Worm (Caenorhabditis elegans): ENCODE data around the gene fbxa-148.
"Not testable (repeated sequence)": the region's sequence is repeated elsewhere in the genome, so short reads cannot be mapped to it uniquely, and the experiment has no call there.

Gene fbxa-148

ce11 chrV:16938731-16939130 lies at the start of gene fbxa-148:
Gene fbxa-148, plus strand, starts transcription at chrV:16939031.
- TF ChIP-seq scrt-1 (GFP tag; IDR thresholded peaks at IDR 0.05); hnd-1 (tag; optimal IDR thresholded peaks at IDR 0.05); ceh-36 (tag; optimal IDR thresholded peaks at IDR 0.05): not testable (repeated sequence)

- TF ChIP-seq ceh-36 (tag; optimal IDR thresholded peaks at IDR 0.05) (no peak), ama-1 (optimal IDR thresholded peaks at IDR 0.05) (no peak), pes-1 (GFP tag; IDR thresholded peaks at IDR 0.05) (no peak), flt-1 (GFP tag; IDR thresholded peaks at IDR 0.05) (no peak), tbx-37 (GFP tag; conservative IDR thresholded peaks at IDR 0.05) (no peak), aly-1 (tag; optimal IDR thresholded peaks at IDR 0.05) (no peak)
Measured at ce11 chrV:16893440-16893839, 45.4 kb upstream of the fbxa-148 start, which contains the start of gene F09C6.15. Gene F09C6.15, plus strand, starts transcription at chrV:16893740.

DNA sequence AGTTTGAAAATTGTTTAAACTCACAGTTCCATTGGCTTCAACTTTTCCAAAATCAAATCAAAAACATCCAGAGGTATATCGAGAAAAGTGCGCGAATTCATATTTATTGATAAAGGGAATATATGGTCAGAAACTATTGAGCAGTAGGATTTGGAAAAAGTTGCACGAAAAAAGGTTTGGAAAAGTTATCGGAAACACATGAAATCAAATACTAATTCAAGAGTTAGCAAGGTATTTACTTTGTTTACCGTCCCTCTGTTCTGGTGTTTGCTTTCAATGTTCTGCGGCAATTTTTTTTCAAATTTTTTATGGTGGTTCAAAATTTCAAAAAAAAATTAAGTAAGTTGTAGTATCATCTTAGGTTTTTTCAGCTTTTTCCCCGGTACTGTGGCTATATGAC lies 39.5 kb upstream of the fbxa-148 start, which contains the start of gene fbxa-45:
Gene fbxa-45, minus strand, starts transcription at position 101 of the 400 bp plus-strand sequence.
- TF ChIP-seq ets-7 (tag; optimal IDR thresholded peaks at IDR 0.05): no peak
- TF ChIP-seq tbx-37 (GFP tag; conservative IDR thresholded peaks at IDR 0.05): no peak
- TF ChIP-seq sea-1 (GFP tag; conservative IDR thresholded peaks at IDR 0.05): no peak
- no peak for TF ChIP-seq aly-1 (tag; optimal IDR thresholded peaks at IDR 0.05)
- TF ChIP-seq flt-1 (GFP tag; IDR thresholded peaks at IDR 0.05): no peak
- TF ChIP-seq F13C5.2 (tag; optimal IDR thresholded peaks at IDR 0.05): no peak
- no peak for TF ChIP-seq ceh-36 (tag; optimal IDR thresholded peaks at IDR 0.05)
- no peak for TF ChIP-seq scrt-1 (GFP tag; IDR thresholded peaks at IDR 0.05)
- no peak for TF ChIP-seq tbx-11 (GFP tag; IDR thresholded peaks at IDR 0.05)
- TF ChIP-seq B0310.2 (tag; optimal IDR thresholded peaks at IDR 0.05): no peak
- TF ChIP-seq tra-4 (tag; optimal IDR thresholded peaks at IDR 0.05): no peak
- no peak for TF ChIP-seq hmbx-1 (tag; optimal IDR thresholded peaks at IDR 0.05)
- no peak for TF ChIP-seq hnd-1 (tag; optimal IDR thresholded peaks at IDR 0.05)
- no peak for TF ChIP-seq pes-1 (GFP tag; IDR thresholded peaks at IDR 0.05)
- TF ChIP-seq hmg-4 (GFP tag; optimal IDR thresholded peaks at IDR 0.05): no peak
- no peak for TF ChIP-seq ceh-13 (GFP tag; optimal IDR thresholded peaks at IDR 0.05)
- TF ChIP-seq ama-1 (optimal IDR thresholded peaks at IDR 0.05): no peak

ce11 chrV:16902726-16903125 lies 36.1 kb upstream of the fbxa-148 start, which contains the start of gene srd-68:
Gene srd-68, minus strand, starts transcription at chrV:16902826.
- TF ChIP-seq hmbx-1 (tag; optimal IDR thresholded peaks at IDR 0.05) (no peak), sea-1 (GFP tag; conservative IDR thresholded peaks at IDR 0.05) (no peak), flt-1 (GFP tag; IDR thresholded peaks at IDR 0.05) (no peak), hmg-4 (GFP tag; optimal IDR thresholded peaks at IDR 0.05) (no peak), tra-4 (tag; optimal IDR thresholded peaks at IDR 0.05) (no peak), scrt-1 (GFP tag; IDR thresholded peaks at IDR 0.05) (no peak), B0310.2 (tag; optimal IDR thresholded peaks at IDR 0.05) (no peak), ets-7 (tag; optimal IDR thresholded peaks at IDR 0.05) (no peak), F13C5.2 (tag; optimal IDR thresholded peaks at IDR 0.05) (no peak), ceh-13 (GFP tag; optimal IDR thresholded peaks at IDR 0.05) (no peak), pes-1 (GFP tag; IDR thresholded peaks at IDR 0.05) (no peak), hnd-1 (tag; optimal IDR thresholded peaks at IDR 0.05) (no peak), ama-1 (optimal IDR thresholded peaks at IDR 0.05) (no peak), aly-1 (tag; optimal IDR thresholded peaks at IDR 0.05) (no peak)

DNA sequence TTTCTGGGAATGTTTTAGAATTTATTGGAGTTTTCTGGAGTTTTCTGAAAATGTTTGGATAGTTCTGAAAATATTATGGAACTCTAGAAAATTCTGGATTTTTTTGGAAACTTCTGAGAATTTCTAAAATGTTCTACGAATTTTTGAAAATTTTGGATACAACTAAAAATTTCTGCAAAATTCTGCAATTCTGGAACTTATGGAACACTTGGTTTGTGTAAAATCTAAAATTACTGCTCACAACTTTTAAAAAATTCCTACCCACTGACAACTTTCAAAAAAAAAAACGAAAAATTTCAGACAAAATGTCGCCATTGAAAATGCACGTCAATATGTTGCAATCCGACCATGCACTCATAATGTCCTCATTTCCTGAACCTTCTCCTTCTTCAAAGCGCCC lies 34.2 kb upstream of the fbxa-148 start, which contains the start of gene nhr-262:
Gene nhr-262, plus strand, starts transcription at position 301 of the 400 bp plus-strand sequence.
- TF ChIP-seq ceh-13 (GFP tag; optimal IDR thresholded peaks at IDR 0.05) (no peak), aly-1 (tag; optimal IDR thresholded peaks at IDR 0.05) (no peak), ama-1 (optimal IDR thresholded peaks at IDR 0.05) (no peak), ceh-36 (tag; optimal IDR thresholded peaks at IDR 0.05) (no peak), pes-1 (GFP tag; IDR thresholded peaks at IDR 0.05) (no peak)

- TF ChIP-seq ceh-13 (GFP tag; optimal IDR thresholded peaks at IDR 0.05): no peak
Measured at ce11 chrV:16909871-16910270, 29.0 kb upstream of the fbxa-148 start, which contains the start of gene F09C6.16. Gene F09C6.16, minus strand, starts transcription at chrV:16909971.

- no peak for TF ChIP-seq ets-7 (tag; optimal IDR thresholded peaks at IDR 0.05)
- no peak for TF ChIP-seq aly-1 (tag; optimal IDR thresholded peaks at IDR 0.05)
- TF ChIP-seq hnd-1 (tag; optimal IDR thresholded peaks at IDR 0.05): no peak
- no peak for TF ChIP-seq sea-1 (GFP tag; conservative IDR thresholded peaks at IDR 0.05)
- no peak for TF ChIP-seq ceh-13 (GFP tag; optimal IDR thresholded peaks at IDR 0.05)
- no peak for TF ChIP-seq B0310.2 (tag; optimal IDR thresholded peaks at IDR 0.05)
- no peak for TF ChIP-seq tbx-37 (GFP tag; conservative IDR thresholded peaks at IDR 0.05)
- no peak for TF ChIP-seq F13C5.2 (tag; optimal IDR thresholded peaks at IDR 0.05)
- TF ChIP-seq tra-4 (tag; optimal IDR thresholded peaks at IDR 0.05): no peak
- no peak for TF ChIP-seq hmg-4 (GFP tag; optimal IDR thresholded peaks at IDR 0.05)
- no peak for TF ChIP-seq flt-1 (GFP tag; IDR thresholded peaks at IDR 0.05)
- TF ChIP-seq ama-1 (optimal IDR thresholded peaks at IDR 0.05): no peak
- TF ChIP-seq hmbx-1 (tag; optimal IDR thresholded peaks at IDR 0.05): no peak
Measured at ce11 chrV:16910864-16911263, 28.0 kb upstream of the fbxa-148 start.

DNA sequence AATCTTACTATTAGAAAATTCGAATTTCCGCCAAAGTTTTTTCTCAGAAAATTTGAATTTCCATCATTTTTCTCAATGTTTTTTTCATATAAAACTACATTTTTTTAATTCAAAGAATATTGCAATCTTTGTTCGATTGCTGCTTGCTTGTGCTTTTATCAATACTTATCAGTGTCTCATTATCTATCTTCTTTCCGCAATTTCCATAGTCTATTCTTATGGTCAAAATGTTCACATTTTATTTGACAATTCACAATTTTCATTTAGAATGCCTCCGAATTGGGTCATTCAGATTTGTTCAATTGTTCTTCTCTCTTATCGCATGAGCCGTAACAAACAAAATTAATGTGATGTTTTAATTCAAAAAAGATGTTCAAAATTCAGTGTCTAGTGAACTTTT lies 27.5 kb upstream of the fbxa-148 start:
- TF ChIP-seq ama-1 (optimal IDR thresholded peaks at IDR 0.05): no peak
- TF ChIP-seq hnd-1 (tag; optimal IDR thresholded peaks at IDR 0.05): no peak
- TF ChIP-seq scrt-1 (GFP tag; IDR thresholded peaks at IDR 0.05): no peak
- TF ChIP-seq tbx-37 (GFP tag; conservative IDR thresholded peaks at IDR 0.05): no peak
- no peak for TF ChIP-seq flt-1 (GFP tag; IDR thresholded peaks at IDR 0.05)
- TF ChIP-seq hmg-4 (GFP tag; optimal IDR thresholded peaks at IDR 0.05): no peak
- no peak for TF ChIP-seq ceh-13 (GFP tag; optimal IDR thresholded peaks at IDR 0.05)
- no peak for TF ChIP-seq sea-1 (GFP tag; conservative IDR thresholded peaks at IDR 0.05)
- no peak for TF ChIP-seq aly-1 (tag; optimal IDR thresholded peaks at IDR 0.05)
- no peak for TF ChIP-seq pes-1 (GFP tag; IDR thresholded peaks at IDR 0.05)
- no peak for TF ChIP-seq tbx-11 (GFP tag; IDR thresholded peaks at IDR 0.05)

All from whole organism, early embryonic.